Fruit fly (Drosophila melanogaster) whole organism, embryonic: ENCODE measurements around the gene ct.

Experiments
- Aef1 ChIP-seq: fragments of 200-800 bp; sonication (Bioruptor generic); IDR thresholded peaks from 3 replicates; pipeline ENCODE4 v1.3.6; 2022; ENCODE audit warnings: missing biosample characterization, missing genetic modification characterization
- Bteb2 ChIP-seq: fragments of 200-800 bp; sonication (Bioruptor generic); optimal IDR thresholded peaks from 2 replicates; lab custom pipeline; 2016; ENCODE audit warnings: missing biosample characterization, missing genetic modification characterization
- CG10267 ChIP-seq: fragments of 200-800 bp; sonication (Bioruptor generic); optimal IDR thresholded peaks from 2 replicates; lab custom pipeline; 2018; ENCODE audit warnings: missing biosample characterization, mild to moderate bottlenecking, missing genetic modification characterization, moderate library complexity
- CG10321 ChIP-seq: fragments of 200-800 bp; sonication (Bioruptor generic); IDR thresholded peaks from 2 replicates; pipeline ENCODE4 v1.3.6; 2022; ENCODE audit warnings: missing biosample characterization, missing genetic modification characterization
- CG11560 ChIP-seq: fragments of 200-800 bp; sonication (Bioruptor generic); IDR thresholded peaks from 3 replicates; pipeline ENCODE4 v1.3.6; 2022; ENCODE audit warnings: missing biosample characterization, missing genetic modification characterization
- CG12391 ChIP-seq: fragments of 200-800 bp; sonication (Bioruptor generic); optimal IDR thresholded peaks from 3 replicates; lab custom pipeline; 2018; ENCODE audit warnings: missing biosample characterization, mild to moderate bottlenecking, missing genetic modification characterization, moderate library complexity
- CG12744 ChIP-seq: fragments of 200-800 bp; sonication (Bioruptor generic); optimal IDR thresholded peaks from 2 replicates; lab custom pipeline; 2016; ENCODE audit warnings: missing biosample characterization, missing genetic modification characterization
- CG14965 ChIP-seq: fragments of 200-800 bp; sonication (Bioruptor generic); optimal IDR thresholded peaks from 2 replicates; lab custom pipeline; 2016; ENCODE audit warnings: missing biosample characterization, missing genetic modification characterization, borderline replicate concordance
- CG15011 ChIP-seq: fragments of 200-800 bp; sonication (Bioruptor generic); optimal IDR thresholded peaks from 3 replicates; lab custom pipeline; 2018; ENCODE audit warnings: missing biosample characterization, mild to moderate bottlenecking, missing genetic modification characterization
- CG15073 ChIP-seq: fragments of 200-800 bp; sonication (Bioruptor generic); optimal IDR thresholded peaks from 2 replicates; lab custom pipeline; 2016; ENCODE audit warnings: missing biosample characterization, missing genetic modification characterization
- CG2875 ChIP-seq: fragments of 200-800 bp; sonication (Bioruptor generic); optimal IDR thresholded peaks from 2 replicates; lab custom pipeline; 2017; ENCODE audit warnings: missing biosample characterization, mild to moderate bottlenecking, missing genetic modification characterization, missing genetic modification reagents
- CG34224 ChIP-seq: fragments of 200-800 bp; sonication (Bioruptor generic); IDR thresholded peaks from 3 replicates; pipeline ENCODE4 v1.3.6; 2022; ENCODE audit warnings: missing biosample characterization, missing genetic modification characterization; ENCODE audit not compliant: partially characterized antibody
- CG6272 ChIP-seq: fragments of 200-800 bp; sonication (Bioruptor generic); IDR thresholded peaks from 2 replicates; pipeline ENCODE4 v1.3.6; 2022; ENCODE audit warnings: missing biosample characterization, missing genetic modification characterization
- CG7357 ChIP-seq: fragments of 200-800 bp; sonication (Bioruptor generic); IDR thresholded peaks from 3 replicates; pipeline ENCODE4 v1.3.6; 2022; ENCODE audit warnings: missing biosample characterization, missing genetic modification characterization
- CG8089 ChIP-seq: fragments of 200-800 bp; sonication (Bioruptor generic); optimal IDR thresholded peaks from 3 replicates; lab custom pipeline; 2016; ENCODE audit warnings: missing biosample characterization, missing genetic modification characterization
- CG8281 ChIP-seq: fragments of 200-800 bp; sonication (Bioruptor generic); optimal IDR thresholded peaks from 2 replicates; lab custom pipeline; 2018; ENCODE audit warnings: missing biosample characterization, mild to moderate bottlenecking, missing genetic modification characterization, moderate library complexity
- CG8359 ChIP-seq: fragments of 200-800 bp; sonication (Bioruptor generic); optimal IDR thresholded peaks from 2 replicates; lab custom pipeline; 2017; ENCODE audit warnings: missing biosample characterization, mild to moderate bottlenecking, missing genetic modification characterization, borderline replicate concordance
- Dbx ChIP-seq: fragments of 200-800 bp; sonication (Bioruptor generic); IDR thresholded peaks from 3 replicates; pipeline ENCODE4 v1.3.6; 2022; ENCODE audit warnings: missing biosample characterization, missing genetic modification characterization
- Dll ChIP-seq: fragments of 200-800 bp; sonication (Bioruptor generic); IDR thresholded peaks from 4 replicates; pipeline ENCODE4 v1.3.6; 2022; ENCODE audit warnings: missing biosample characterization, missing genetic modification characterization; ENCODE audit not compliant: partially characterized antibody
- Dp ChIP-seq: fragments of 200-800 bp; sonication (Bioruptor generic); optimal IDR thresholded peaks from 2 replicates; lab custom pipeline; 2018; ENCODE audit warnings: missing biosample characterization, mild to moderate bottlenecking, missing genetic modification characterization, moderate library complexity
- Eip74EF ChIP-seq, 2 experiments: fragments of 200-800 bp in 1 of 2; fragments of >200 bp in 1 of 2; sonication (Bioruptor generic) in 1 of 2; optimal IDR thresholded peaks; 2 replicates each; lab custom pipeline; 2017 to 2019; ENCODE audit warnings: missing biosample characterization in 2 of 2, missing genetic modification characterization in 2 of 2, mild to moderate bottlenecking in 1 of 2, moderate library complexity in 1 of 2
- Ets65A ChIP-seq: fragments of 200-800 bp; sonication (Bioruptor generic); peaks from one replicate; lab custom pipeline; 2016; ENCODE audit warnings: missing biosample characterization, missing genetic modification characterization
- H15 ChIP-seq: fragments of 200-800 bp; sonication (Bioruptor generic); IDR thresholded peaks from 3 replicates; pipeline ENCODE4 v1.3.6; 2022; ENCODE audit warnings: missing biosample characterization, missing genetic modification characterization
- Side ChIP-seq: fragments of 200-800 bp; sonication (Bioruptor generic); optimal IDR thresholded peaks from 2 replicates; lab custom pipeline; 2016; ENCODE audit warnings: missing biosample characterization, missing genetic modification characterization
- Six4 ChIP-seq: fragments of 200-800 bp; sonication (Bioruptor generic); optimal IDR thresholded peaks from 2 replicates; lab custom pipeline; 2016; ENCODE audit warnings: missing biosample characterization, missing genetic modification characterization
- TFAM ChIP-seq: fragments of 200-800 bp; sonication (Bioruptor generic); optimal IDR thresholded peaks from 2 replicates; lab custom pipeline; 2017; ENCODE audit warnings: missing biosample characterization, missing genetic modification characterization, inconsistent platforms
- Vsx1 ChIP-seq: fragments of 200-800 bp; sonication (Bioruptor generic); optimal IDR thresholded peaks from 2 replicates; lab custom pipeline; 2017; ENCODE audit warnings: missing biosample characterization, mild to moderate bottlenecking, missing genetic modification characterization, missing genetic modification reagents
- abd-A ChIP-seq: fragments of 200-800 bp; sonication (Bioruptor generic); optimal IDR thresholded peaks from 3 replicates; lab custom pipeline; 2019; ENCODE audit warnings: missing biosample characterization, mild to moderate bottlenecking, missing genetic modification characterization, moderate library complexity
- ato ChIP-seq: fragments of 200-800 bp; sonication (Bioruptor generic); IDR thresholded peaks from 2 replicates; pipeline ENCODE4 v1.3.6; 2022; ENCODE audit warnings: missing biosample characterization, missing genetic modification characterization; ENCODE audit not compliant: partially characterized antibody
- bowl ChIP-seq: fragments of 200-800 bp; sonication (Bioruptor generic); IDR thresholded peaks from 2 replicates; pipeline ENCODE4 v1.3.6; 2022; ENCODE audit warnings: missing biosample characterization, missing genetic modification characterization
- dm ChIP-seq: fragments of 200-800 bp; sonication (Bioruptor generic); optimal IDR thresholded peaks from 3 replicates; lab custom pipeline; 2016; ENCODE audit warnings: missing biosample characterization, missing genetic modification characterization
- dmrt11E ChIP-seq: fragments of 200-800 bp; sonication (Bioruptor generic); optimal IDR thresholded peaks from 3 replicates; lab custom pipeline; 2018; ENCODE audit warnings: missing biosample characterization, mild to moderate bottlenecking, missing genetic modification characterization, moderate library complexity
- fd96Cb ChIP-seq: fragments of 200-800 bp; sonication (Bioruptor generic); optimal IDR thresholded peaks from 2 replicates; lab custom pipeline; 2018; ENCODE audit warnings: missing biosample characterization, mild to moderate bottlenecking, missing genetic modification characterization, moderate library complexity
- grau ChIP-seq: fragments of 200-800 bp; optimal IDR thresholded peaks from 3 replicates; lab custom pipeline; 2019; ENCODE audit warnings: missing biosample characterization, mild to moderate bottlenecking, missing genetic modification characterization, moderate library complexity
- gsb-n ChIP-seq: fragments of 200-800 bp; sonication (Bioruptor generic); optimal IDR thresholded peaks from 3 replicates; lab custom pipeline; 2018; ENCODE audit warnings: missing biosample characterization, mild to moderate bottlenecking, missing genetic modification characterization
- ham ChIP-seq: fragments of 200-800 bp; sonication (Bioruptor generic); IDR thresholded peaks from 2 replicates; pipeline ENCODE4 v1.3.6; 2022; ENCODE audit warnings: missing biosample characterization, missing genetic modification characterization
- klu ChIP-seq: fragments of 200-800 bp; sonication (Bioruptor generic); IDR thresholded peaks from 2 replicates; pipeline ENCODE4 v1.3.6; 2022; ENCODE audit warnings: missing biosample characterization, missing genetic modification characterization
- pb ChIP-seq: fragments of 200-800 bp; sonication (Bioruptor generic); optimal IDR thresholded peaks from 3 replicates; lab custom pipeline; 2016; ENCODE audit warnings: missing biosample characterization, missing genetic modification characterization
- phol ChIP-seq: fragments of 200-800 bp; sonication (Bioruptor generic); optimal IDR thresholded peaks from 3 replicates; lab custom pipeline; 2018; ENCODE audit warnings: missing biosample characterization, mild to moderate bottlenecking, missing genetic modification characterization, moderate library complexity
- psq ChIP-seq: fragments of 200-800 bp; sonication (Bioruptor generic); optimal IDR thresholded peaks from 2 replicates; lab custom pipeline; 2017; ENCODE audit warnings: missing biosample characterization, missing genetic modification characterization
- rib ChIP-seq: fragments of 200-800 bp; sonication (Bioruptor generic); IDR thresholded peaks from 2 replicates; pipeline ENCODE4 v1.3.6; 2022; ENCODE audit warnings: missing biosample characterization, missing genetic modification characterization
- stwl ChIP-seq: fragments of 200-800 bp; sonication (Bioruptor generic); optimal IDR thresholded peaks from 3 replicates; lab custom pipeline; 2018; ENCODE audit warnings: missing biosample characterization, mild to moderate bottlenecking, missing genetic modification characterization, moderate library complexity
- tna ChIP-seq: fragments of 200-800 bp; sonication (Bioruptor generic); IDR thresholded peaks from 2 replicates; pipeline ENCODE4 v1.3.6; 2022; ENCODE audit warnings: missing biosample characterization, missing genetic modification characterization; ENCODE audit not compliant: partially characterized antibody
- trem ChIP-seq: fragments of 200-800 bp; optimal IDR thresholded peaks from 3 replicates; lab custom pipeline; 2019; ENCODE audit warnings: missing biosample characterization, mild to moderate bottlenecking, missing genetic modification characterization, moderate library complexity
- trh ChIP-seq: fragments of 200-800 bp; sonication (Bioruptor generic); optimal IDR thresholded peaks from 2 replicates; lab custom pipeline; 2016; ENCODE audit warnings: missing biosample characterization, missing genetic modification characterization
- tup ChIP-seq: fragments of 200-800 bp; sonication (Bioruptor generic); optimal IDR thresholded peaks from 2 replicates; lab custom pipeline; 2016; ENCODE audit warnings: missing biosample characterization, mild to moderate bottlenecking, missing genetic modification characterization, moderate library complexity
- z ChIP-seq: fragments of 200-800 bp; sonication (Bioruptor generic); IDR thresholded peaks from 3 replicates; pipeline ENCODE4 v1.3.6; 2022; ENCODE audit warnings: missing biosample characterization, missing genetic modification characterization
- zen ChIP-seq: fragments of 200-800 bp; sonication (Bioruptor generic); optimal IDR thresholded peaks from 3 replicates; lab custom pipeline; 2018; ENCODE audit warnings: missing biosample characterization, mild to moderate bottlenecking, missing genetic modification characterization, moderate library complexity

Gene ct

DNA sequence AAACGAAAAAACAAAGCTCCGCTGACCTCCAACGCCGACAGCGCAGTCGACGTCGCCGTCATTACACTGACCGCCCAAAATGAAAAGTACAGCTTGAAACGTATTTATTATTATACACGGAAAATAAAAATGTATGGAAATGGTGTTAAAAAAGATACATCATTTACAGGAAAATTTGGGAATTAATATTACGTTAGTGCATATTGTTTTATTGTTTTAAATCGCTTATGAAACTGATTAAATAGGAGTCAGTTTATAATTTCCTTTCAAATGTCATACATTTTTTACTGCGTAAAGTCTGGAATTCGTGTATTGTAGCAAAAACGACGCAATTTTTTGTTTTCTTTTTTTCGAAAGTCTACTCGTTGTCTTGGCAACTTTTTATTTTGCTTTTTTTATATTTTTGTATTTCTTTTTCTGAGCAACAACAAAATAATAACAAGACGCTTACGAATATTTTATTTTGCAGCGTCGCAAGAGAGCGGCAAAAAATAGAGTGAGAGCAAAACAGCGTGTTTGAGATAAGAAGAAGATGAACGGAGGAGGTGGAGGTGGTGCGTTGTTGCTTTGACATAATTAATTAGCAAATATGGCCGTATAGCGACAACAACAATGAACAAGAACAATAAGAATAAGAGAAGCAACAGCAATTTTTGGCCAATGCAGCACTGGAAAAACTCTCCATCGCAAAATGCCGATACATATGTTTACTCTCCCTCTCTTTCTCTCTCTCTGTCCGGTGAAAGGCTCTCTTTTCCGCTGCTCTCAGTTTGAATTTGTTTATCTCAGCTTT lies 83.9 kb downstream of the ct start (continued):
- TF ChIP-seq CG6272 (GFP tag; lab: Robert Waterston, UW) (0 out of 2 replicates have a peak, but pooled peaks have one; percentile 6), Vsx1 (GFP tag; lab: Kevin White, UChicago) (peak; percentile 19), fd96Cb (peak; percentile 59), CG14965 (no peak), bowl (GFP tag; lab: Robert Waterston, UW) (no peak), CG2875 (GFP tag; lab: Kevin White, UChicago) (no peak), pb (peak; percentile 58), z (GFP tag; lab: Robert Waterston, UW) (no peak), Eip74EF (GFP tag; optimal IDR thresholded peaks at IDR 0.05; lab: Kevin White, UChicago) (peak in 1 of 2 experiments; percentile 55), CG12744 (GFP tag; lab: Kevin White, UChicago) (peak; percentile 60), Dbx (GFP tag; lab: Robert Waterston, UW) (no peak; the same call in 2 of the 3 replicates), CG15073 (no peak), CG34224 (GFP tag; lab: Robert Waterston, UW) (no peak), CG8089 (GFP tag; lab: Kevin White, UChicago) (peak; percentile 16), Six4 (peak; percentile 13), Ets65A (GFP tag; lab: Kevin White, UChicago) (peak; percentile 94), CG7357 (peak; percentile 40; the same call in 1 of the 3 replicates), phol (peak; percentile 70), CG8281 (peak; percentile 10), tup (GFP tag; lab: Kevin White, UChicago) (no peak), Bteb2 (GFP tag; lab: Kevin White, UChicago) (peak; percentile 59), Side (peak; percentile 32), trem (tag; lab: Kevin White, UChicago) (peak; percentile 29), trh (GFP tag; lab: Kevin White, UChicago) (peak; percentile 22), CG15011 (GFP tag; lab: Kevin White, UChicago) (peak; percentile 32), Aef1 (peak; percentile 65), TFAM (GFP tag; lab: Kevin White, UChicago) (peak; percentile 14), Dll (GFP tag; lab: Robert Waterston, UW) (0 out of 4 replicates have a peak, but pooled peaks have one; percentile 15), dm (GFP tag; lab: Kevin White, UChicago) (peak; percentile 35), gsb-n (tag; lab: Kevin White, UChicago) (peak; percentile 44), CG10321 (GFP tag; lab: Robert Waterston, UW) (no peak), psq (GFP tag; lab: Kevin White, UChicago) (no peak), tna (GFP tag; lab: Robert Waterston, UW) (no peak), CG12391 (peak; percentile 76), H15 (no peak), grau (tag; lab: Kevin White, UChicago) (peak; percentile 65), Dp (GFP tag; lab: Kevin White, UChicago) (no peak), CG8359 (GFP tag; lab: Kevin White, UChicago) (no peak), rib (GFP tag; lab: Robert Waterston, UW) (no peak), CG10267 (peak; percentile 57), klu (GFP tag; lab: Robert Waterston, UW) (peak; percentile 26; the same call in 1 of the 2 replicates), dmrt11E (tag; lab: Kevin White, UChicago) (peak; percentile 29), stwl (tag; lab: Kevin White, UChicago) (no peak), zen (tag; lab: Kevin White, UChicago) (no peak), CG11560 (tag; lab: Robert Waterston, UW) (peak; percentile 22; the same call in 1 of the 3 replicates), abd-A (tag; lab: Kevin White, UChicago) (no peak), ato (GFP tag; lab: Robert Waterston, UW) (no peak), ham (GFP tag; lab: Robert Waterston, UW) (no peak)
